Fruit fly (Drosophila melanogaster) whole organism, embryonic: ENCODE data around the gene CG17343.

Experiments
- Ada2b ChIP-seq: fragments of 200-800 bp; sonication (Bioruptor generic); IDR thresholded peaks from 2 replicates; pipeline ENCODE4 v1.3.6; 2022; ENCODE audit warnings: missing biosample characterization, missing genetic modification characterization
- Bteb2 ChIP-seq: fragments of 200-800 bp; sonication (Bioruptor generic); optimal IDR thresholded peaks from 2 replicates; lab custom pipeline; 2016; ENCODE audit warnings: missing biosample characterization, missing genetic modification characterization
- CG10209 ChIP-seq: fragments of 200-800 bp; sonication (Bioruptor generic); optimal IDR thresholded peaks from 3 replicates; lab custom pipeline; 2017; ENCODE audit warnings: missing biosample characterization, mild to moderate bottlenecking, missing genetic modification characterization, missing genetic modification reagents
- CG11695 ChIP-seq: fragments of 200-800 bp; sonication (Bioruptor generic); IDR thresholded peaks from 3 replicates; pipeline ENCODE4 v1.3.6; 2022; ENCODE audit warnings: missing biosample characterization, missing genetic modification characterization
- CG12071 ChIP-seq: fragments of 200-800 bp; sonication (Bioruptor generic); optimal IDR thresholded peaks from 3 replicates; lab custom pipeline; 2018; ENCODE audit warnings: missing biosample characterization, mild to moderate bottlenecking, missing genetic modification characterization
- CG14667 ChIP-seq: fragments of 200-800 bp; sonication (Bioruptor generic); IDR thresholded peaks from 2 replicates; pipeline ENCODE4 v1.3.6; 2022; ENCODE audit warnings: missing biosample characterization, missing genetic modification characterization
- CG15073 ChIP-seq: fragments of 200-800 bp; sonication (Bioruptor generic); optimal IDR thresholded peaks from 2 replicates; lab custom pipeline; 2016; ENCODE audit warnings: missing biosample characterization, missing genetic modification characterization
- CG17568 ChIP-seq: fragments of 200-800 bp; sonication (Bioruptor generic); optimal IDR thresholded peaks from 2 replicates; lab custom pipeline; 2018; ENCODE audit warnings: missing biosample characterization, mild to moderate bottlenecking, missing genetic modification characterization, moderate library complexity
- CG18764 ChIP-seq: fragments of 200-800 bp; sonication (Bioruptor generic); optimal IDR thresholded peaks from 3 replicates; lab custom pipeline; 2016; ENCODE audit warnings: missing biosample characterization, missing genetic modification characterization
- CG2875 ChIP-seq: fragments of 200-800 bp; sonication (Bioruptor generic); optimal IDR thresholded peaks from 2 replicates; lab custom pipeline; 2017; ENCODE audit warnings: missing biosample characterization, mild to moderate bottlenecking, missing genetic modification characterization, missing genetic modification reagents
- CG31224 ChIP-seq: fragments of 200-800 bp; sonication (Bioruptor generic); IDR thresholded peaks from 2 replicates; pipeline ENCODE4 v1.3.6; 2022; ENCODE audit warnings: missing biosample characterization, missing genetic modification characterization
- CG3838 ChIP-seq: fragments of 200-800 bp; sonication (Bioruptor generic); optimal IDR thresholded peaks from 3 replicates; lab custom pipeline; 2016; ENCODE audit warnings: missing biosample characterization, missing genetic modification characterization
- CG3847 ChIP-seq: fragments of 200-800 bp; sonication (Bioruptor generic); IDR thresholded peaks from 2 replicates; pipeline ENCODE4 v1.3.6; 2022; ENCODE audit warnings: missing biosample characterization, missing genetic modification characterization
- CG5245 ChIP-seq: fragments of 200-800 bp; sonication (Bioruptor generic); optimal IDR thresholded peaks from 3 replicates; lab custom pipeline; 2016; ENCODE audit warnings: missing biosample characterization, missing genetic modification characterization
- CG6654 ChIP-seq: fragments of 200-800 bp; sonication (Bioruptor generic); optimal IDR thresholded peaks from 2 replicates; lab custom pipeline; 2017; ENCODE audit warnings: missing biosample characterization, mild to moderate bottlenecking, missing genetic modification characterization
- CG8944 ChIP-seq: fragments of 200-800 bp; sonication (Bioruptor generic); optimal IDR thresholded peaks from 3 replicates; lab custom pipeline; 2016; ENCODE audit warnings: missing biosample characterization, missing genetic modification characterization
- Chrac-16 ChIP-seq: fragments of 200-800 bp; sonication (Bioruptor generic); optimal IDR thresholded peaks from 3 replicates; lab custom pipeline; 2016; ENCODE audit warnings: missing biosample characterization, missing genetic modification characterization
- D19A ChIP-seq: fragments of 200-800 bp; optimal IDR thresholded peaks from 3 replicates; lab custom pipeline; 2019; ENCODE audit warnings: missing biosample characterization, mild to moderate bottlenecking, missing genetic modification characterization, moderate library complexity
- Dbx ChIP-seq: fragments of 200-800 bp; sonication (Bioruptor generic); IDR thresholded peaks from 3 replicates; pipeline ENCODE4 v1.3.6; 2022; ENCODE audit warnings: missing biosample characterization, missing genetic modification characterization
- E2f1 ChIP-seq: fragments of 200-800 bp; sonication (Bioruptor generic); IDR thresholded peaks from 2 replicates; pipeline ENCODE4 v1.3.6; 2022; ENCODE audit warnings: missing biosample characterization, missing genetic modification characterization
- Eip74EF ChIP-seq, 2 experiments: fragments of 200-800 bp in 1 of 2; fragments of >200 bp in 1 of 2; sonication (Bioruptor generic) in 1 of 2; optimal IDR thresholded peaks; 2 replicates each; lab custom pipeline; 2017 to 2019; ENCODE audit warnings: missing biosample characterization in 2 of 2, missing genetic modification characterization in 2 of 2, mild to moderate bottlenecking in 1 of 2, moderate library complexity in 1 of 2
- Gsc ChIP-seq: fragments of 200-800 bp; sonication (Bioruptor generic); IDR thresholded peaks from 2 replicates; pipeline ENCODE4 v1.3.6; 2022; ENCODE audit warnings: missing biosample characterization, missing genetic modification characterization
- Hr3 ChIP-seq: fragments of 200-800 bp; sonication (Bioruptor generic); optimal IDR thresholded peaks from 3 replicates; lab custom pipeline; 2016; ENCODE audit warnings: missing biosample characterization, missing genetic modification characterization
- Med ChIP-seq: fragments of 200-800 bp; sonication (Bioruptor generic); peaks from one replicate; lab custom pipeline; 2016; ENCODE audit warnings: missing biosample characterization, missing genetic modification characterization, mild to moderate bottlenecking, inconsistent platforms, moderate library complexity
- NFAT ChIP-seq: fragments of 200-800 bp; sonication (Bioruptor generic); IDR thresholded peaks from 2 replicates; pipeline ENCODE4 v1.3.6; 2022; ENCODE audit warnings: missing biosample characterization, missing genetic modification characterization
- Neu2 ChIP-seq: fragments of 200-800 bp; sonication (Bioruptor generic); optimal IDR thresholded peaks from 3 replicates; lab custom pipeline; 2016; ENCODE audit warnings: missing biosample characterization, missing genetic modification characterization, borderline replicate concordance
- NfI ChIP-seq: fragments of 200-800 bp; sonication (Bioruptor generic); optimal IDR thresholded peaks from 3 replicates; lab custom pipeline; 2018; ENCODE audit warnings: missing biosample characterization, mild to moderate bottlenecking, missing genetic modification characterization, moderate library complexity
- Rfx ChIP-seq: fragments of 200-800 bp; sonication (Bioruptor generic); IDR thresholded peaks from 2 replicates; pipeline ENCODE4 v1.3.6; 2022; ENCODE audit warnings: missing biosample characterization, missing genetic modification characterization
- cato ChIP-seq: fragments of 200-800 bp; sonication (Bioruptor generic); optimal IDR thresholded peaks from 2 replicates; lab custom pipeline; 2016; ENCODE audit warnings: missing biosample characterization, missing genetic modification characterization, borderline replicate concordance
- cg ChIP-seq: fragments of 200-800 bp; sonication (Bioruptor generic); optimal IDR thresholded peaks from 3 replicates; lab custom pipeline; 2019; ENCODE audit warnings: missing biosample characterization, mild to moderate bottlenecking, missing genetic modification characterization, moderate library complexity
- disco-r ChIP-seq: fragments of 200-800 bp; sonication (Bioruptor generic); optimal IDR thresholded peaks from 2 replicates; lab custom pipeline; 2016; ENCODE audit warnings: missing biosample characterization, missing genetic modification characterization
- fd64A ChIP-seq: fragments of 200-800 bp; sonication (Bioruptor generic); optimal IDR thresholded peaks from 3 replicates; lab custom pipeline; 2018; ENCODE audit warnings: missing biosample characterization, mild to moderate bottlenecking, missing genetic modification characterization
- fd96Cb ChIP-seq: fragments of 200-800 bp; sonication (Bioruptor generic); optimal IDR thresholded peaks from 2 replicates; lab custom pipeline; 2018; ENCODE audit warnings: missing biosample characterization, mild to moderate bottlenecking, missing genetic modification characterization, moderate library complexity
- lbe ChIP-seq: fragments of 200-800 bp; sonication (Bioruptor generic); optimal IDR thresholded peaks from 2 replicates; lab custom pipeline; 2016; ENCODE audit warnings: missing biosample characterization, mild to moderate bottlenecking, missing genetic modification characterization
- mirr ChIP-seq: fragments of 200-800 bp; sonication (Bioruptor generic); optimal IDR thresholded peaks from 3 replicates; lab custom pipeline; 2018; ENCODE audit warnings: missing biosample characterization, mild to moderate bottlenecking, missing genetic modification characterization
- nerfin-1 ChIP-seq: fragments of 200-800 bp; sonication (Bioruptor generic); optimal IDR thresholded peaks from 3 replicates; lab custom pipeline; 2019; ENCODE audit warnings: missing biosample characterization, mild to moderate bottlenecking, missing genetic modification characterization, moderate library complexity
- nerfin-2 ChIP-seq: fragments of 200-800 bp; sonication (Bioruptor generic); IDR thresholded peaks from 2 replicates; pipeline ENCODE4 v1.3.6; 2022; ENCODE audit warnings: missing biosample characterization, missing genetic modification characterization; ENCODE audit not compliant: partially characterized antibody
- org-1 ChIP-seq: fragments of 200-800 bp; sonication (Bioruptor generic); optimal IDR thresholded peaks from 2 replicates; lab custom pipeline; 2017; ENCODE audit warnings: missing biosample characterization, missing genetic modification characterization
- pho ChIP-seq: fragments of 200-800 bp; sonication (Bioruptor generic); optimal IDR thresholded peaks from 2 replicates; lab custom pipeline; 2016; ENCODE audit warnings: missing biosample characterization, missing genetic modification characterization
- pros ChIP-seq: fragments of 200-800 bp; sonication (Bioruptor generic); optimal IDR thresholded peaks from 3 replicates; lab custom pipeline; 2019; ENCODE audit warnings: missing biosample characterization, mild to moderate bottlenecking, missing genetic modification characterization, moderate library complexity
- sc ChIP-seq, 3 experiments: fragments of >200 bp in 2 of 3; fragments of 200-800 bp in 1 of 3; sonication (Bioruptor generic) in 1 of 3; optimal IDR thresholded peaks; 2 replicates in 2 of 3; 3 replicates in 1 of 3; lab custom pipeline; 2017; ENCODE audit warnings: mild to moderate bottlenecking in 1 of 3, missing biosample characterization in 1 of 3, missing genetic modification characterization in 1 of 3, missing genetic modification reagents in 1 of 3
- so ChIP-seq: fragments of 200-800 bp; sonication (Bioruptor generic); IDR thresholded peaks from 3 replicates; pipeline ENCODE4 v1.3.6; 2022; ENCODE audit warnings: missing biosample characterization, missing genetic modification characterization
- stc ChIP-seq: fragments of 200-800 bp; sonication (Bioruptor generic); IDR thresholded peaks from 2 replicates; pipeline ENCODE4 v1.3.6; 2022; ENCODE audit warnings: missing biosample characterization, missing genetic modification characterization
- unc-4 ChIP-seq: fragments of 200-800 bp; sonication (Bioruptor generic); IDR thresholded peaks from 2 replicates; pipeline ENCODE4 v1.3.6; 2022; ENCODE audit warnings: missing biosample characterization, missing genetic modification characterization; ENCODE audit not compliant: partially characterized antibody
- usp ChIP-seq: fragments of >200 bp; optimal IDR thresholded peaks from 2 replicates; lab custom pipeline; 2017; ENCODE audit warnings: missing biosample characterization, missing genetic modification characterization
- wdn ChIP-seq: fragments of 200-800 bp; sonication (Bioruptor generic); IDR thresholded peaks from 2 replicates; pipeline ENCODE4 v1.3.6; 2022; ENCODE audit warnings: missing biosample characterization, missing genetic modification characterization
- wor ChIP-seq: fragments of 200-800 bp; sonication (Bioruptor generic); IDR thresholded peaks from 2 replicates; pipeline ENCODE4 v1.3.6; 2022; ENCODE audit warnings: missing biosample characterization, missing genetic modification characterization

CG17343 gene

DNA sequence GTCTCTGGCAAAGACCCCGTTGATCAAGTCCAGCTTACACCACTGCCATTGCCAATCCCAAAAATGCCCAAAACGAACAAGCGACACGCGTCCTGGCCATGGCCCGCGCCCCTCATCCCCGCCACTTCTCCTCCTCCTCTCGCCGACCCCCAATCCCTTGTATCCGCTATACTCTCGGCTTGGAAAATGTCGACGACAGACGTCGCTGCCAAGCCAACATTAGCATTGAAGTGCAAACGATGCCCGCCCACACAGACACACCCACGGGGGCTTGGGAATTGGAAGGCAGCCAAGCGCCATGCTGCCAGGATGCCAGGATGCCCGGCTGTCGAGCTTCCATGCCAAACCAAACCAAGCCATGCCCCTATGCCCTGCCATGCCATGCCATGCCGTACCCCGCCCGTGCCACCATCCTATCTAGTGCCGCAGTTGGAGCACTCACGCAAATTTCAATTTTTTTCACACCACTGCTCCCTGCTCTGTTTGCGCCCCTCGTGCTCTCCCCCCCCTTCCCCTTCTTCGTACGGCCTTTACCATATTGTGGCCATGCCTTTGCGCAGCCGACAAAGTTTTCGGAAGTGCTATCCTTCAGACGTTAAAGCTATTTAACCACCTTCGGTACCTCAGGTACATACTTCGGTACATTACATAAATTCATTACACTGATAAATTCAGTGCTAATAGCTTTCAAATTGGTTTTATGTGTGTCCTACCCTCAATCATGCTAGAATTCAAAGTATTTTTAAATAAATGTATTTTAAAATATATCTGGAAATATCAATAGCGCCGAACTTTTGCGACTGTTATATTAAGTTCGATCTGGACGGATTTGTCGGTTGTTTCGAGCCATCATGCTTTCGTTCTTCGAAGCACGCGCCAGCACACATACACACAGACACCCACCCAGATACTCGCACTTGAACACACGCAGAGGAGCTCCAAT, 43.2 kb upstream of the CG17343 start (continued):
- TF ChIP-seq CG17568 (peak; percentile 67), nerfin-2 (GFP tag; lab: Robert Waterston, UW) (no peak), CG3847 (GFP tag; lab: Robert Waterston, UW) (peak; percentile 69), wdn (GFP tag; lab: Robert Waterston, UW) (peak; percentile 47; the same call in 1 of the 2 replicates), Chrac-16 (GFP tag; lab: Kevin White, UChicago) (peak; percentile 63), E2f1 (GFP tag; lab: Robert Waterston, UW) (peak; percentile 44; the same call in 1 of the 2 replicates), fd96Cb (tag; lab: Kevin White, UChicago) (peak; percentile 73), CG8944 (no peak), NfI (GFP tag; lab: Kevin White, UChicago) (peak; percentile 83), D19A (tag; lab: Kevin White, UChicago) (peak; percentile 82), Dbx (GFP tag; lab: Robert Waterston, UW) (peak; percentile 69; the same call in 2 of the 3 replicates), cato (GFP tag; lab: Kevin White, UChicago) (peak; percentile 40), sc (optimal IDR thresholded peaks at IDR 0.05; lab: Kevin White, UChicago) (no peak), sc (GFP tag; optimal IDR thresholded peaks at IDR 0.05; lab: Kevin White, UChicago) (peak; percentile 80), disco-r (no peak), CG3838 (GFP tag; lab: Kevin White, UChicago) (no peak), pros (GFP tag; lab: Kevin White, UChicago) (no peak), Neu2 (GFP tag; lab: Kevin White, UChicago) (no peak), usp (GFP tag; lab: Kevin White, UChicago) (no peak), cg (GFP tag; lab: Kevin White, UChicago) (peak; percentile 31), CG12071 (peak; percentile 56), mirr (GFP tag; lab: Kevin White, UChicago) (peak; percentile 49), stc (0 out of 2 replicates have a peak, but pooled peaks have one; percentile 39), fd64A (GFP tag; lab: Kevin White, UChicago) (peak; percentile 40), CG11695 (GFP tag; lab: Robert Waterston, UW) (peak; percentile 79), Rfx (GFP tag; lab: Robert Waterston, UW) (peak; percentile 81), NFAT (0 out of 2 replicates have a peak, but pooled peaks have one; percentile 21), unc-4 (GFP tag; lab: Robert Waterston, UW) (no peak), Hr3 (GFP tag; lab: Kevin White, UChicago) (peak; percentile 68), Med (GFP tag; lab: Kevin White, UChicago) (peak; percentile 73), CG10209 (GFP tag; lab: Kevin White, UChicago) (peak; percentile 81), CG15073 (GFP tag; lab: Kevin White, UChicago) (peak; percentile 4), lbe (peak; percentile 65), CG6654 (peak; percentile 38), Ada2b (GFP tag; lab: Robert Waterston, UW) (peak; percentile 65), CG14667 (GFP tag; lab: Robert Waterston, UW) (peak; percentile 36), so (GFP tag; lab: Robert Waterston, UW) (peak; percentile 78; the same call in 2 of the 3 replicates), CG18764 (GFP tag; lab: Kevin White, UChicago) (peak; percentile 34), Bteb2 (GFP tag; lab: Kevin White, UChicago) (peak; percentile 1), Eip74EF (GFP tag; optimal IDR thresholded peaks at IDR 0.05; lab: Kevin White, UChicago) (peak in 1 of 2 experiments; percentile 80), CG31224 (GFP tag; lab: Robert Waterston, UW) (no peak), org-1 (peak; percentile 84), nerfin-1 (tag; lab: Kevin White, UChicago) (peak; percentile 63), Gsc (GFP tag; lab: Robert Waterston, UW) (no peak), pho (GFP tag; lab: Kevin White, UChicago) (peak; percentile 26), CG5245 (GFP tag; lab: Kevin White, UChicago) (peak; percentile 57), CG2875 (peak; percentile 68), wor (GFP tag; lab: Robert Waterston, UW) (peak; percentile 69)
